Worm (Caenorhabditis elegans): ENCODE data around the gene T13H5.1.

DNA sequence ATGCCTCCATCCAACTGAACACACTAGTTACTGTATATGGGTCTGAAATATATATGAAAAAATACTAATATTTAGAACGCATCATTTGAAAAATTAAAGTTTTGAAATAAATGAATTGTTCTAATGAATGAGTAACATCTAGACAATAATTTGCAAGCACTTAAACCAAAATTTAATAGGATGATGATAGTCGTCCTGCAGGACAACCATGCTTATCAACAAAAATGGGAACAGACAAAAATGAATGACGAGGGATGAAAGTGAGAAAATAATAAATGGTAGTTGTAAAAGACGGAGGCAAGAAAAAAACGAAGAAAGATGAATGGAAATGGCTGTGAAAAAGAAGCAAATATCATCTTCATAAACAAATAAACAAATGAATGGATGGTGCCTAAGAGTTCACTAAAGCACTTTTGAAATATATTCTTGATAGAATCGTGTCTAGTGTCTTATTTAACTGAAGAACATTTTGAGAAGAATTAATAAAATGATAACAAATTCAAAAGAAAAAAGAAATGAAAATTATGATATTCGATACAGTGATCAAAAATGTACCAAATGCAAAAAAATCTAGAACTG lies 22.4 kb upstream of the T13H5.1 start, which contains the start of gene gldi-7:
- TF ChIP-seq elt-3 (tag; optimal IDR thresholded peaks at IDR 0.05) (no peak), snpc-4 (tag; optimal IDR thresholded peaks at IDR 0.05) (no peak), nfya-1 (tag; optimal IDR thresholded peaks at IDR 0.05; ENCODE audit: insufficient read depth) (no peak), jun-1 (tag; optimal IDR thresholded peaks at IDR 0.05) (no peak), nhr-76 (tag; optimal IDR thresholded peaks at IDR 0.05) (no peak), zag-1 (tag; optimal IDR thresholded peaks at IDR 0.05) (no peak)
